Worm (Caenorhabditis elegans) whole organism, L1 larva: Measurements from ENCODE around the gene srbc-39.

Source experiments
- C04F5.9 ChIP-seq: sonication (generic microtip); optimal IDR thresholded peaks from 2 replicates; lab custom pipeline; 2016; ENCODE audit warnings: missing genetic modification characterization, missing compliant biosample characterization
- C34B4.2 ChIP-seq: sonication (generic microtip); optimal IDR thresholded peaks from 2 replicates; lab custom pipeline; 2017; ENCODE audit warnings: mild to moderate bottlenecking, missing genetic modification characterization, missing compliant biosample characterization
- aha-1 ChIP-seq: fragments of 150-350 bp; optimal IDR thresholded peaks from 2 replicates; lab custom pipeline; 2014; ENCODE audit warnings: missing biosample characterization, missing genetic modification characterization
- aly-2 ChIP-seq: fragments of 150-350 bp; optimal IDR thresholded peaks from 2 replicates; lab custom pipeline; 2014; ENCODE audit warnings: missing biosample characterization, missing genetic modification characterization
- ama-1 ChIP-seq: fragments of 150-350 bp; optimal IDR thresholded peaks from 2 replicates; lab custom pipeline; 2014
- blmp-1 ChIP-seq: fragments of 150-350 bp; optimal IDR thresholded peaks from 2 replicates; lab custom pipeline; 2014; ENCODE audit warnings: missing biosample characterization, missing genetic modification characterization
- ceh-82 ChIP-seq, 3 experiments: fragments of 150-350 bp in 1 of 3; sonication (generic microtip) in 2 of 3; optimal IDR thresholded peaks; 2 replicates each; lab custom pipeline; 2014 to 2017; ENCODE audit warnings: missing biosample characterization in 3 of 3, missing genetic modification characterization in 3 of 3
- ceh-88 ChIP-seq: fragments of 200-800 bp; sonication (Bioruptor generic); IDR thresholded peaks from 2 replicates; pipeline ENCODE4 v1.3.6; 2022; ENCODE audit warnings: missing genetic modification characterization, missing compliant biosample characterization
- ceh-90 ChIP-seq: sonication (generic microtip); optimal IDR thresholded peaks from 2 replicates; lab custom pipeline; 2016; ENCODE audit warnings: missing genetic modification characterization, missing compliant biosample characterization
- dpl-1 ChIP-seq, 3 experiments: fragments of 150-350 bp in 2 of 3; sonication (generic microtip) in 1 of 3; optimal IDR thresholded peaks; 2 replicates each; lab custom pipeline; 2014 to 2017; ENCODE audit warnings: missing biosample characterization in 3 of 3, missing genetic modification characterization in 3 of 3, missing genetic modification reagents in 3 of 3
- dsc-1 ChIP-seq: sonication (generic microtip); optimal IDR thresholded peaks from 2 replicates; lab custom pipeline; 2016; ENCODE audit warnings: mild to moderate bottlenecking, missing genetic modification characterization, missing compliant biosample characterization
- egl-27 ChIP-seq, 2 experiments: fragments of 150-350 bp in 1 of 2; sonication (generic microtip); optimal IDR thresholded peaks; 3 replicates each; lab custom pipeline; 2017 to 2018; ENCODE audit warnings: missing biosample characterization in 2 of 2, missing genetic modification characterization in 2 of 2, missing genetic modification reagents in 2 of 2
- elt-2 ChIP-seq: sonication (generic microtip); optimal IDR thresholded peaks from 2 replicates; lab custom pipeline; 2016; ENCODE audit warnings: missing genetic modification characterization, mild to moderate bottlenecking, inconsistent platforms, missing compliant biosample characterization, missing genetic modification reagents
- elt-3 ChIP-seq, 6 experiments: fragments of 150-350 bp in 1 of 6; sonication (generic microtip); optimal IDR thresholded peaks; 2 replicates each; lab custom pipeline; 2017 to 2018; ENCODE audit warnings: missing biosample characterization in 6 of 6, missing genetic modification characterization in 6 of 6, inconsistent platforms in 1 of 6
- ets-5 ChIP-seq: fragments of 200-800 bp; sonication (Bioruptor generic); IDR thresholded peaks from 2 replicates; pipeline ENCODE4 v1.3.6; 2022; ENCODE audit warnings: missing genetic modification characterization, missing compliant biosample characterization
- hlh-4 ChIP-seq: sonication (generic microtip); optimal IDR thresholded peaks from 2 replicates; lab custom pipeline; 2016; ENCODE audit warnings: mild to moderate bottlenecking, missing genetic modification characterization, missing compliant biosample characterization
- hpl-2 ChIP-seq: fragments of 150-350 bp; optimal IDR thresholded peaks from 2 replicates; lab custom pipeline; 2014; ENCODE audit warnings: missing biosample characterization, missing genetic modification reagents, missing genetic modification characterization
- isw-1 ChIP-seq: fragments of 200-800 bp; sonication (Bioruptor generic); IDR thresholded peaks from 2 replicates; pipeline ENCODE4 v1.3.6; 2022; ENCODE audit warnings: missing genetic modification characterization, missing compliant biosample characterization
- jun-1 ChIP-seq: fragments of 150-350 bp; optimal IDR thresholded peaks from 2 replicates; lab custom pipeline; 2014; ENCODE audit warnings: missing biosample characterization, missing genetic modification reagents, missing genetic modification characterization
- lin-35 ChIP-seq, 2 experiments: fragments of 150-350 bp; optimal IDR thresholded peaks; 2 replicates each; lab custom pipeline; 2014; ENCODE audit warnings: missing biosample characterization in 2 of 2, missing genetic modification characterization in 2 of 2, missing genetic modification reagents in 2 of 2
- lin-39 ChIP-seq: fragments of 150-350 bp; optimal IDR thresholded peaks from 2 replicates; lab custom pipeline; 2014; ENCODE audit warnings: missing biosample characterization, missing genetic modification reagents, missing genetic modification characterization
- lir-3 ChIP-seq: sonication (generic microtip); optimal IDR thresholded peaks from 2 replicates; lab custom pipeline; 2016; ENCODE audit warnings: mild to moderate bottlenecking, missing genetic modification characterization, moderate library complexity, missing compliant biosample characterization; ENCODE audit not compliant: poor library complexity
- lsy-2 ChIP-seq, 2 experiments: fragments of 150-350 bp; optimal IDR thresholded peaks; 2 replicates each; lab custom pipeline; 2014; ENCODE audit warnings: missing biosample characterization in 2 of 2, missing genetic modification characterization in 2 of 2
- mdl-1 ChIP-seq, 2 experiments: fragments of 150-350 bp; optimal IDR thresholded peaks; 2 replicates each; lab custom pipeline; 2014 to 2017; ENCODE audit warnings: missing biosample characterization in 2 of 2, missing genetic modification characterization in 2 of 2, inconsistent platforms in 1 of 2
- mef-2 ChIP-seq: fragments of 150-350 bp; optimal IDR thresholded peaks from 2 replicates; lab custom pipeline; 2014; ENCODE audit warnings: missing biosample characterization, missing genetic modification characterization
- nhr-11 ChIP-seq: fragments of 150-350 bp; optimal IDR thresholded peaks from 2 replicates; lab custom pipeline; 2014; ENCODE audit warnings: missing biosample characterization, missing genetic modification characterization
- nhr-12 ChIP-seq: sonication (generic microtip); optimal IDR thresholded peaks from 2 replicates; lab custom pipeline; 2017; ENCODE audit warnings: missing biosample characterization, missing genetic modification characterization
- nhr-19 ChIP-seq: fragments of 200-800 bp; sonication (Bioruptor generic); conservative IDR thresholded peaks from 2 replicates; pipeline ENCODE4 v1.3.6; 2022; ENCODE audit warnings: missing genetic modification characterization, missing compliant biosample characterization
- nhr-20 ChIP-seq: sonication (generic microtip); optimal IDR thresholded peaks from 2 replicates; lab custom pipeline; 2016; ENCODE audit warnings: mild to moderate bottlenecking, missing genetic modification characterization, missing compliant biosample characterization
- nhr-71 ChIP-seq: sonication (generic microtip); optimal IDR thresholded peaks from 2 replicates; lab custom pipeline; 2016; ENCODE audit warnings: mild to moderate bottlenecking, missing genetic modification characterization, moderate library complexity, missing compliant biosample characterization
- nhr-76 ChIP-seq: sonication (generic microtip); optimal IDR thresholded peaks from 2 replicates; lab custom pipeline; 2017; ENCODE audit warnings: missing biosample characterization, missing genetic modification characterization
- pag-3 ChIP-seq: sonication (generic microtip); optimal IDR thresholded peaks from 2 replicates; lab custom pipeline; 2017; ENCODE audit warnings: missing genetic modification characterization, mild to moderate bottlenecking, missing compliant biosample characterization, antibody characterized with exemption, borderline replicate concordance; ENCODE audit not compliant: insufficient read depth
- pax-3 ChIP-seq: fragments of 200-800 bp; sonication (Bioruptor generic); optimal IDR thresholded peaks from 2 replicates; lab custom pipeline; 2018; ENCODE audit warnings: mild to moderate bottlenecking, missing genetic modification characterization, moderate library complexity, missing compliant biosample characterization
- pqm-1 ChIP-seq: sonication (generic microtip); optimal IDR thresholded peaks from 3 replicates; lab custom pipeline; 2017; ENCODE audit warnings: missing biosample characterization, missing genetic modification characterization
- skn-1 ChIP-seq: fragments of 150-350 bp; optimal IDR thresholded peaks from 2 replicates; lab custom pipeline; 2014; ENCODE audit warnings: missing biosample characterization, missing genetic modification characterization
- snu-23 ChIP-seq: sonication (generic microtip); optimal IDR thresholded peaks from 2 replicates; lab custom pipeline; 2016; ENCODE audit warnings: missing genetic modification characterization, missing compliant biosample characterization
- tbx-2 ChIP-seq: sonication (generic microtip); optimal IDR thresholded peaks from 2 replicates; lab custom pipeline; 2016; ENCODE audit warnings: missing genetic modification characterization, missing compliant biosample characterization
- unc-86 ChIP-seq: sonication (generic microtip); optimal IDR thresholded peaks from 2 replicates; lab custom pipeline; 2016; ENCODE audit warnings: missing genetic modification characterization, missing compliant biosample characterization
- xbp-1 ChIP-seq: sonication (generic microtip); optimal IDR thresholded peaks from 2 replicates; lab custom pipeline; 2016; ENCODE audit warnings: missing genetic modification characterization, missing compliant biosample characterization
- zag-1 ChIP-seq: fragments of 150-350 bp; optimal IDR thresholded peaks from 2 replicates; lab custom pipeline; 2014; ENCODE audit warnings: missing biosample characterization, missing genetic modification characterization
- zip-4 ChIP-seq: fragments of 200-800 bp; sonication (Bioruptor generic); optimal IDR thresholded peaks from 2 replicates; lab custom pipeline; 2018; ENCODE audit warnings: mild to moderate bottlenecking, missing genetic modification characterization, moderate library complexity, missing compliant biosample characterization
- ztf-11 ChIP-seq, 2 experiments: sonication (generic microtip); optimal IDR thresholded peaks; 2 replicates each; lab custom pipeline; 2016 to 2017; ENCODE audit warnings: missing genetic modification characterization in 2 of 2, missing biosample characterization in 1 of 2, missing compliant biosample characterization in 1 of 2
- ztf-4 ChIP-seq: fragments of 150-350 bp; optimal IDR thresholded peaks from 2 replicates; lab custom pipeline; 2014; ENCODE audit warnings: missing biosample characterization, missing genetic modification characterization

The srbc-39 gene

DNA sequence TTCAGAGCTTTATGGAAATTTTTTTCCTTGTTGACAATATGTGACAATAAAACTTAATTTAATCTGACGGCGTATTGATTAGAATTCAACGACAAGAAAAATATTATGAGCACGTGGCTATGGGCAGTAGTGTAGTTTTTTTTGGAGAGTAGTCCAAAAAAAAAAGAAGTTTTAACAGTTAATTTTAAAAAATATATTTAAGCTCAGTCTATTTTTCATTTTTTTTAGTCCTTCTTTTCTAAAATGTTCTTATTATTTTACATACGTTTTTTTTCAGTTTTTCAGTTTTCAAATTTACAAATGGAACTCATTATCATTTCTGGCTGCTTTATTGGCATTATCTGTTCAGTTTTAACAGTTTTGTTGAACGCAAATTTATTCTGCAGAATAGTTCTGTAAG lies at the start of gene srbc-39:
TSS of gene srbc-39 (plus strand) at position 301 of the 400 bp plus-strand sequence.
- TF ChIP-seq hlh-4 (tag; lab: Kevin White, UChicago) = no peak
- TF ChIP-seq pax-3 (tag; lab: Kevin White, UChicago) = no peak
- TF ChIP-seq ceh-90 (tag; lab: Kevin White, UChicago) = no peak
- TF ChIP-seq ama-1 = no peak
- TF ChIP-seq C04F5.9 (tag; lab: Kevin White, UChicago) = no peak
- TF ChIP-seq isw-1 (GFP tag; lab: Robert Waterston, UW) = no peak
- no peak for TF ChIP-seq egl-27 (tag; optimal IDR thresholded peaks at IDR 0.05; lab: Kevin White, UChicago)
- no peak for TF ChIP-seq jun-1
- no peak for TF ChIP-seq nhr-76 (tag; lab: Kevin White, UChicago)
- no peak for TF ChIP-seq snu-23
- no peak for TF ChIP-seq pag-3 (tag; lab: Kevin White, UChicago)
- no peak for TF ChIP-seq ets-5 (GFP tag; lab: Robert Waterston, UW)
- no peak for TF ChIP-seq mef-2
- TF ChIP-seq aha-1 = no peak
- no peak for TF ChIP-seq nhr-12 (tag; lab: Kevin White, UChicago)
- no peak for TF ChIP-seq nhr-71
- TF ChIP-seq nhr-20 (tag; lab: Kevin White, UChicago) = no peak
- no peak for TF ChIP-seq nhr-11 (tag; lab: Kevin White, UChicago)
- TF ChIP-seq zip-4 (GFP tag; lab: Kevin White, UChicago) = no peak

DNA sequence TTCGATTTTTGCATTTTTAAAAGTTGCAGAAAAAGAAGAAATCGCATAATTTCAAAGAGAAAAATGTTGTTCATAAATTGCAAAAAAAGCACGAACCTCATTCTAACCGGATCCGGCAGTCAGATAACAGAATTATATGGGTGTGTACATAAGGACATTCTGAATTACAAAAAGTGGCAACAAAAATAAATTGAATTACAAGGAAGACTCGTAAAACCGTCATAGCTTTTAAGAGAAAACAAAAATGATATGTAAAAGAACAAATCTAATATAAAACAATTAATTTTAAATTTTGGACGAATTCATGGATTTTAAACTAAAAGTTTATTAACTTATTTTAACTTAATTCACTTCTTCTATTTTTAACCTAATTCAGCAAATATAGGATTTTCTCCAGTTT lies 48.7 kb upstream of the srbc-39 start, which contains the start of gene F31F4.17:
TSS of gene F31F4.17 (minus strand) at position 101 of the 400 bp plus-strand sequence.
- TF ChIP-seq ceh-82 (tag; optimal IDR thresholded peaks at IDR 0.05; lab: Kevin White, UChicago) (no peak), C34B4.2 (tag; lab: Kevin White, UChicago) (no peak), hpl-2 (no peak), xbp-1 (no peak), aly-2 (tag; lab: Kevin White, UChicago) (no peak), unc-86 (tag; lab: Kevin White, UChicago) (no peak), tbx-2 (tag; lab: Kevin White, UChicago) (no peak), dsc-1 (no peak), nhr-19 (GFP tag; lab: Robert Waterston, UW) (no peak), ztf-11 (tag; optimal IDR thresholded peaks at IDR 0.05; lab: Kevin White, UChicago) (no peak), zag-1 (tag; lab: Kevin White, UChicago) (no peak), hlh-4 (tag; lab: Kevin White, UChicago) (no peak), ztf-4 (no peak), lir-3 (tag; lab: Kevin White, UChicago) (no peak), pqm-1 (no peak), isw-1 (GFP tag; lab: Robert Waterston, UW) (no peak), dpl-1 (GFP tag; optimal IDR thresholded peaks at IDR 0.05; lab: Kevin White, UChicago) (no peak)

DNA sequence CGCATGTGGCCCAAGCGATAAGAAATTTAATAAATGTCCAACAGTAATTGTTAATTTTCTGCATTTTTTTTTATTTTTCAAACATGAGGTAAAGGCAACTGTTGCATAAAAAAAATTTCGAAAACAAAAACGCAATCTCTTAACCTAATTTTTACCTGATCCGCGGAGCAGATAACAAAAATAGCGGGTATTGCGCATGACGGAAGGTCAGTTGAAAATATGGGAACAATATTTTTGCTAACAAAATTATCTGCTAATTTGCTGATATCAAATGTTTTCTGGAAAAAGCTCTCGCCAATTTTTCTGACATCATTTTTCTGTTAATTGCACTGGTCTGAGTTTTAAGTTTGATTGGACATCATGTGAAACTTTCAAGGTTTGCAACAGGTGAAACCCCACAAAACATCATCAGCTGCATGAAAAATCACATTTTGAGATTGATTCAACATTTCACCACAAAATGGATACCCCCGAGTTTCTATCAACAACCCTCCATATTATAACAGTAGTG lies 44.5 kb upstream of the srbc-39 start, which contains the start of the genes F31F4.11 and srh-266:
TSS of gene F31F4.11 (minus strand) at position 101 of the 511 bp plus-strand sequence.
TSS of gene srh-266 (plus strand) at position 461 of the 511 bp plus-strand sequence.
- TF ChIP-seq mdl-1 (tag; optimal IDR thresholded peaks at IDR 0.05; lab: Kevin White, UChicago) (no peak), ceh-88 (GFP tag; lab: Robert Waterston, UW) (no peak), hlh-4 (tag; lab: Kevin White, UChicago) (peak; percentile 14)

DNA sequence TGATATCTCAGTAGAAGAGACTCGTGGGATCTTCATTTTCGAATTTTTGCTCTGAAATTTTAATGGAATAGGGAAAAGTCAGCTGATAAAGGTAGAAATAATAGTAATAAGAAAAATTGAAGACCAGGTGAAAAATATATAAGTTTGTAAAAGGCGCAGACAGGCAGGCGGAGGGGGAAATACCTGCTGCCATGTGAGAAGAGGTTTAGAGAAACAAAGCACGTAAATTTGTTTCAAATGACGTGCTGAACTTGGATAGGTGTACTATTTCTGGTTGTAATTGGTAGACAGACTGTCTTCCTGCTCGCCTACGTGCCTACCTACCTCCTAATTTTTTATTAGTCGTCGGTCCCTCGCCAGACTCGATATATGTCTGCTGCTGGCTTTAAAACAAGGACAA lies 41.4 kb upstream of the srbc-39 start, which contains the start of gene nhr-180:
TSS of gene nhr-180 (minus strand) at position 52 of the 400 bp plus-strand sequence.
- TF ChIP-seq pag-3 (tag; lab: Kevin White, UChicago) (no peak), elt-3 (tag; optimal IDR thresholded peaks at IDR 0.05; lab: Kevin White, UChicago) (peak in 1 of 6 experiments; percentile 8), elt-2 (tag; lab: Kevin White, UChicago) (peak; percentile 8), blmp-1 (tag; lab: Kevin White, UChicago) (peak; percentile 29), nhr-20 (tag; lab: Kevin White, UChicago) (peak; percentile 14), ama-1 (no peak), skn-1 (tag; lab: Kevin White, UChicago) (peak; percentile 0), lin-35 (GFP tag; optimal IDR thresholded peaks at IDR 0.05; lab: Kevin White, UChicago) (peak in 1 of 2 experiments; percentile 52), lsy-2 (tag; optimal IDR thresholded peaks at IDR 0.05; lab: Kevin White, UChicago) (no peak), snu-23 (peak; percentile 27), nhr-19 (GFP tag; lab: Robert Waterston, UW) (0 out of 2 replicates have a peak, but pooled peaks have one; percentile 7), mdl-1 (tag; optimal IDR thresholded peaks at IDR 0.05; lab: Kevin White, UChicago) (peak in 1 of 2 experiments; percentile 61), xbp-1 (peak; percentile 17), lin-39 (tag; lab: Kevin White, UChicago) (no peak)
